Worm (Caenorhabditis elegans): Measurements from ENCODE around the gene lido-12.

ce11 chrII:3048989-3049388 lies 43.4 kb downstream of the lido-12 start:
- no peak for TF ChIP-seq skn-1 (tag; optimal IDR thresholded peaks at IDR 0.05)
- no peak for TF ChIP-seq ztf-1 (GFP tag; conservative IDR thresholded peaks at IDR 0.05)
- no peak for TF ChIP-seq lin-39 (tag; optimal IDR thresholded peaks at IDR 0.05)
- TF ChIP-seq snpc-4 (tag; optimal IDR thresholded peaks at IDR 0.05) = no peak
- no peak for TF ChIP-seq dmd-4 (tag; optimal IDR thresholded peaks at IDR 0.05)
- no peak for TF ChIP-seq fos-1 (tag; optimal IDR thresholded peaks at IDR 0.05)
- TF ChIP-seq ceh-16 (tag; optimal IDR thresholded peaks at IDR 0.05) = no peak
- no peak for TF ChIP-seq mbf-1 (tag; optimal IDR thresholded peaks at IDR 0.05)
- no peak for TF ChIP-seq nhr-11 (tag; optimal IDR thresholded peaks at IDR 0.05)

All from whole organism, L2 larva.